Worm (Caenorhabditis elegans): ENCODE data around the gene rps-2.

- TF ChIP-seq him-1 (tag; optimal IDR thresholded peaks at IDR 0.05) = no peak
- no peak for TF ChIP-seq W03F9.2 (tag; optimal IDR thresholded peaks at IDR 0.05)
These were observed 27.7 kb downstream of the rps-2 start for ce11 chrIV:7898489-7898888.
